Worm (Caenorhabditis elegans): ENCODE results near the gene nhr-262.

The nhr-262 gene

ce11 chrV:16916079-16916478 is 11.4 kb downstream of the nhr-262 start, which contains the start of gene F09C6.10:
Gene F09C6.10, minus strand, starts transcription at chrV:16916179.
- no peak for TF ChIP-seq unc-55 (GFP tag; optimal IDR thresholded peaks at IDR 0.05)
- TF ChIP-seq ceh-6 (GFP tag; optimal IDR thresholded peaks at IDR 0.05), result no peak
- TF ChIP-seq hlh-8 (tag; optimal IDR thresholded peaks at IDR 0.05), result no peak
- no peak for TF ChIP-seq fkh-10 (GFP tag; optimal IDR thresholded peaks at IDR 0.05)
- TF ChIP-seq ahr-1 (tag; optimal IDR thresholded peaks at IDR 0.05), result no peak
- no peak for TF ChIP-seq zip-5 (tag; optimal IDR thresholded peaks at IDR 0.05)
- no peak for TF ChIP-seq K02D7.2 (tag; optimal IDR thresholded peaks at IDR 0.05)
- TF ChIP-seq ceh-18 (tag; optimal IDR thresholded peaks at IDR 0.05), result no peak
- no peak for TF ChIP-seq ceh-31 (tag; optimal IDR thresholded peaks at IDR 0.05)
- no peak for TF ChIP-seq gmeb-2 (tag; optimal IDR thresholded peaks at IDR 0.05)
- no peak for TF ChIP-seq pag-3 (tag; optimal IDR thresholded peaks at IDR 0.05; ENCODE audit: borderline replicate concordance)
- TF ChIP-seq odd-2 (tag; optimal IDR thresholded peaks at IDR 0.05), result no peak
- no peak for TF ChIP-seq pha-4 (tag; optimal IDR thresholded peaks at IDR 0.05)
- no peak for TF ChIP-seq ceh-45 (GFP tag; IDR thresholded peaks at IDR 0.05)
- TF ChIP-seq T23F11.4 (GFP tag; optimal IDR thresholded peaks at IDR 0.05), result no peak
- TF ChIP-seq ama-1 (optimal IDR thresholded peaks at IDR 0.05), result no peak
- no peak for TF ChIP-seq ceh-19 (GFP tag; optimal IDR thresholded peaks at IDR 0.05)
- no peak for TF ChIP-seq rnt-1 (tag; optimal IDR thresholded peaks at IDR 0.05)

- TF ChIP-seq sox-4 (tag; optimal IDR thresholded peaks at IDR 0.05) (no peak), K02D7.2 (tag; optimal IDR thresholded peaks at IDR 0.05) (no peak), C38D4.7 (GFP tag; optimal IDR thresholded peaks at IDR 0.05) (no peak), unc-42 (tag; optimal IDR thresholded peaks at IDR 0.05) (no peak), elt-4 (tag; optimal IDR thresholded peaks at IDR 0.05) (no peak), elt-2 (tag; optimal IDR thresholded peaks at IDR 0.05) (no peak), mec-3 (tag; optimal IDR thresholded peaks at IDR 0.05; ENCODE audit: borderline replicate concordance) (no peak), fkh-6 (tag; optimal IDR thresholded peaks at IDR 0.05) (no peak), eyg-1 (tag; optimal IDR thresholded peaks at IDR 0.05) (no peak), rnt-1 (tag; optimal IDR thresholded peaks at IDR 0.05) (no peak), sox-2 (GFP tag; IDR thresholded peaks at IDR 0.05) (no peak), ets-4 (tag; optimal IDR thresholded peaks at IDR 0.05) (no peak), che-1 (tag; optimal IDR thresholded peaks at IDR 0.05) (no peak)
Measured at ce11 chrV:16918378-16918777, 13.7 kb downstream of the nhr-262 start, which contains the start of the genes fbxa-206 and Y102A5C.2. Gene fbxa-206, minus strand, starts transcription at chrV:16918478. Gene Y102A5C.2, plus strand, starts transcription at chrV:16918731.

- TF ChIP-seq pax-1 (tag; optimal IDR thresholded peaks at IDR 0.05) (no peak), fkh-6 (tag; optimal IDR thresholded peaks at IDR 0.05) (no peak), fax-1 (tag; optimal IDR thresholded peaks at IDR 0.05) (no peak), C08G9.2 (tag; optimal IDR thresholded peaks at IDR 0.05) (no peak), K02D7.2 (tag; optimal IDR thresholded peaks at IDR 0.05) (no peak), elt-2 (tag; optimal IDR thresholded peaks at IDR 0.05) (no peak), ceh-30 (tag; optimal IDR thresholded peaks at IDR 0.05) (no peak), ets-4 (tag; optimal IDR thresholded peaks at IDR 0.05) (no peak), nhr-11 (tag; optimal IDR thresholded peaks at IDR 0.05) (no peak), ceh-34 (tag; optimal IDR thresholded peaks at IDR 0.05) (no peak), ahr-1 (tag; optimal IDR thresholded peaks at IDR 0.05) (no peak), hlh-6 (tag; optimal IDR thresholded peaks at IDR 0.05) (no peak), ceh-24 (tag; optimal IDR thresholded peaks at IDR 0.05) (no peak)
Measured at ce11 chrV:16919675-16920074, 15.0 kb downstream of the nhr-262 start.

ce11 chrV:16921952-16922351 is 17.2 kb downstream of the nhr-262 start, which contains the start of gene Y102A5C.4:
Gene Y102A5C.4, plus strand, starts transcription at chrV:16922252.
- TF ChIP-seq ztf-16 (tag; optimal IDR thresholded peaks at IDR 0.05) (no peak), hlh-6 (tag; optimal IDR thresholded peaks at IDR 0.05) (no peak), sdc-2 (tag; optimal IDR thresholded peaks at IDR 0.05) (no peak), ceh-34 (tag; optimal IDR thresholded peaks at IDR 0.05) (no peak), syd-9 (tag; optimal IDR thresholded peaks at IDR 0.05) (no peak), pros-1 (tag; optimal IDR thresholded peaks at IDR 0.05) (no peak), ttx-3 (tag; optimal IDR thresholded peaks at IDR 0.05) (no peak), eyg-1 (tag; optimal IDR thresholded peaks at IDR 0.05) (no peak), ceh-45 (GFP tag; IDR thresholded peaks at IDR 0.05) (no peak), zip-5 (tag; optimal IDR thresholded peaks at IDR 0.05) (no peak), nhr-11 (tag; optimal IDR thresholded peaks at IDR 0.05) (no peak), hlh-8 (tag; optimal IDR thresholded peaks at IDR 0.05) (no peak), unc-3 (GFP tag; conservative IDR thresholded peaks at IDR 0.05) (no peak), unc-3 (tag; optimal IDR thresholded peaks at IDR 0.05) (no peak), ahr-1 (tag; optimal IDR thresholded peaks at IDR 0.05) (no peak), npax-4 (tag; optimal IDR thresholded peaks at IDR 0.05) (no peak), pqm-1 (tag; optimal IDR thresholded peaks at IDR 0.05) (no peak), elt-2 (tag; optimal IDR thresholded peaks at IDR 0.05) (no peak), ceh-48 (tag; optimal IDR thresholded peaks at IDR 0.05) (no peak)

Measured in whole organism, late embryonic.